Fruit fly (Drosophila melanogaster): Measurements from ENCODE around the gene eRF1.

The eRF1 gene

DNA sequence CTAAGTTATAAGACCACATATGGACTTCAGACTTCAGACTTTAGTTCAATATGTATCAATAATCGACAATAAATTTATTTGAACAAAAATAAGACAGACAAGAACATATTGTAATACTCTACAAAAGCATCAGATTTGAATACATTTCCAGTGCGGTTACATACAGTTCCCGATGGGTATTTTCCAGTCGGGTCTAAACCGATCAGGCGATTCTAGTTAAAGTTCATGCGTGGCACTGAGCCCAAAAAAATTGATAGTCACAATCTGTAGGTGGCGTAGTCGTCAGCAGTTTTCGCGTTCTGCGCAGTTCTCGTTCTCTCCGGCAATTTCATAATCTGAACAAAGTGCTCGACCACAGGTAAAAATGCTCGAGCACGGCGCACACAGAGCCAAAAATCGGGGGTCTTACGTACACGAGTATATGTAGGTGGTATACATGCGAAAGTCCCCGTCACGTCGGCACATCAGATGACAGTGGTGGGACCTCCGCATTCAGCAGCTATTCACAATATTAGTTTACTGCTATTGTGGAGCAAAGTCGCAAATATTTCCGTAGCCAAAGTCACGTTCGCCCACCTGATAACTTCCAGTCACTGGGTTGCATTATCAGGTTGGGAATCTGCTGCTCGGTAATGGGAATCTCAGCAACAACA, 47.2 kb downstream of the eRF1 start (continued):
- TF ChIP-seq Dad (GFP tag; optimal IDR thresholded peaks at IDR 0.05) (no peak), CG6765 (GFP tag; optimal IDR thresholded peaks at IDR 0.05) (peak; percentile 34), gcm (GFP tag; optimal IDR thresholded peaks at IDR 0.05) (no peak), disco-r (GFP tag; optimal IDR thresholded peaks at IDR 0.05) (no peak), CG4360 (GFP tag; IDR thresholded peaks at IDR 0.05) (no peak), CG14441 (GFP tag; IDR thresholded peaks at IDR 0.05) (peak; percentile 28; the same call in 1 of the 2 replicates), CG12155 (GFP tag; optimal IDR thresholded peaks at IDR 0.05) (peak; percentile 60), Hr3 (GFP tag; optimal IDR thresholded peaks at IDR 0.05) (peak; percentile 48), dan (GFP tag; IDR thresholded peaks at IDR 0.05) (no peak), usp (GFP tag; optimal IDR thresholded peaks at IDR 0.05) (no peak), klu (GFP tag; IDR thresholded peaks at IDR 0.05) (no peak), Lpt (GFP tag; optimal IDR thresholded peaks at IDR 0.05) (no peak), CG11085 (GFP tag; IDR thresholded peaks at IDR 0.05) (no peak), CG8388 (GFP tag; optimal IDR thresholded peaks at IDR 0.05) (no peak), Meics (GFP tag; optimal IDR thresholded peaks at IDR 0.05) (peak; percentile 76), crol (GFP tag; IDR thresholded peaks at IDR 0.05) (no peak), CG9215 (GFP tag; IDR thresholded peaks at IDR 0.05) (peak; percentile 38), H15 (GFP tag; IDR thresholded peaks at IDR 0.05) (no peak), crc (GFP tag; optimal IDR thresholded peaks at IDR 0.05) (peak; percentile 35), ssp (GFP tag; IDR thresholded peaks at IDR 0.05) (no peak), CG6175 (GFP tag; IDR thresholded peaks at IDR 0.05) (no peak), Ada2b (GFP tag; IDR thresholded peaks at IDR 0.05) (peak; percentile 31; the same call in 1 of the 2 replicates), CG11696 (GFP tag; IDR thresholded peaks at IDR 0.05) (no peak), CG31365 (tag; optimal IDR thresholded peaks at IDR 0.05) (no peak), Rfx (GFP tag; IDR thresholded peaks at IDR 0.05) (peak; percentile 75), fru (optimal IDR thresholded peaks at IDR 0.05) (no peak), NK7.1 (GFP tag; optimal IDR thresholded peaks at IDR 0.05) (no peak), Hsf (GFP tag; optimal IDR thresholded peaks at IDR 0.05) (peak; percentile 62), CG12071 (GFP tag; optimal IDR thresholded peaks at IDR 0.05) (peak; percentile 36), CG2712 (tag; optimal IDR thresholded peaks at IDR 0.05) (peak; percentile 33), amos (GFP tag; IDR thresholded peaks at IDR 0.05; ENCODE audit: partially characterized antibody) (0 out of 2 replicates have a peak, but pooled peaks have one; percentile 15), jing (GFP tag; optimal IDR thresholded peaks at IDR 0.05) (no peak), al (GFP tag; IDR thresholded peaks at IDR 0.05) (peak; percentile 13; the same call in 1 of the 2 replicates), CG12744 (GFP tag; optimal IDR thresholded peaks at IDR 0.05) (no peak), ATbp (GFP tag; optimal IDR thresholded peaks at IDR 0.05) (no peak), ranshi (GFP tag; IDR thresholded peaks at IDR 0.05) (0 out of 2 replicates have a peak, but pooled peaks have one; percentile 41), repo (GFP tag; optimal IDR thresholded peaks at IDR 0.05) (no peak), Lhr (GFP tag; optimal IDR thresholded peaks at IDR 0.05) (no peak), CG11093 (GFP tag; IDR thresholded peaks at IDR 0.05) (no peak), Dip3 (GFP tag; optimal IDR thresholded peaks at IDR 0.05) (peak; percentile 80), zfh1 (GFP tag; IDR thresholded peaks at IDR 0.05) (no peak), CrebB (tag; optimal IDR thresholded peaks at IDR 0.05) (peak; percentile 44), abd-A (tag; optimal IDR thresholded peaks at IDR 0.05) (no peak), HmgZ (tag; optimal IDR thresholded peaks at IDR 0.05) (peak; percentile 72), CG30020 (tag; optimal IDR thresholded peaks at IDR 0.05) (no peak), az2 (GFP tag; optimal IDR thresholded peaks at IDR 0.05) (no peak), Sox100B (GFP tag; optimal IDR thresholded peaks at IDR 0.05) (peak; percentile 13), Gug (GFP tag; IDR thresholded peaks at IDR 0.05) (peak; percentile 17; the same call in 1 of the 4 replicates), so (GFP tag; IDR thresholded peaks at IDR 0.05) (peak; percentile 38; the same call in 2 of the 3 replicates), Max (GFP tag; optimal IDR thresholded peaks at IDR 0.05) (peak; percentile 47), lbe (GFP tag; optimal IDR thresholded peaks at IDR 0.05) (no peak), Fer1 (GFP tag; optimal IDR thresholded peaks at IDR 0.05) (peak; percentile 69)

Data from whole organism, embryonic.